Worm (Caenorhabditis elegans) whole organism, early embryonic: ENCODE results near the gene F55F3.4.

Source experiments
- aly-1 ChIP-seq: sonication (generic microtip); optimal IDR thresholded peaks from 2 replicates; lab custom pipeline; 2016; ENCODE audit warnings: missing genetic modification characterization, missing compliant biosample characterization
- ama-1 ChIP-seq: fragments of 150-350 bp; optimal IDR thresholded peaks from 2 replicates; lab custom pipeline; 2014
- ets-7 ChIP-seq: sonication (generic microtip); optimal IDR thresholded peaks from 2 replicates; lab custom pipeline; 2016; ENCODE audit warnings: missing genotype, missing genetic modification characterization, missing compliant biosample characterization
- flt-1 ChIP-seq: fragments of 200-800 bp; sonication (Bioruptor generic); IDR thresholded peaks from 2 replicates; pipeline ENCODE4 v1.3.6; 2022; ENCODE audit warnings: missing genetic modification characterization, missing compliant biosample characterization
- hmbx-1 ChIP-seq: sonication (generic microtip); optimal IDR thresholded peaks from 2 replicates; lab custom pipeline; 2016; ENCODE audit warnings: mild to moderate bottlenecking, missing genetic modification characterization, missing compliant biosample characterization
- hnd-1 ChIP-seq: sonication (generic microtip); optimal IDR thresholded peaks from 2 replicates; lab custom pipeline; 2016; ENCODE audit warnings: missing genetic modification characterization, missing compliant biosample characterization
- sea-1 ChIP-seq: fragments of 200-800 bp; sonication (Bioruptor generic); conservative IDR thresholded peaks from 2 replicates; pipeline ENCODE4 v1.3.6; 2022; ENCODE audit warnings: missing genetic modification characterization, missing compliant biosample characterization
- tbx-11 ChIP-seq: fragments of 200-800 bp; sonication (Bioruptor generic); IDR thresholded peaks from 2 replicates; pipeline ENCODE4 v1.3.6; 2022; ENCODE audit warnings: missing genetic modification characterization, missing compliant biosample characterization
- tbx-37 ChIP-seq: fragments of 200-800 bp; sonication (Bioruptor generic); conservative IDR thresholded peaks from 2 replicates; pipeline ENCODE4 v1.3.6; 2022; ENCODE audit warnings: missing genetic modification reagents, missing genetic modification characterization, missing compliant biosample characterization
- tra-4 ChIP-seq: sonication (generic microtip); optimal IDR thresholded peaks from 2 replicates; lab custom pipeline; 2017; ENCODE audit warnings: missing genetic modification characterization, missing compliant biosample characterization

DNA sequence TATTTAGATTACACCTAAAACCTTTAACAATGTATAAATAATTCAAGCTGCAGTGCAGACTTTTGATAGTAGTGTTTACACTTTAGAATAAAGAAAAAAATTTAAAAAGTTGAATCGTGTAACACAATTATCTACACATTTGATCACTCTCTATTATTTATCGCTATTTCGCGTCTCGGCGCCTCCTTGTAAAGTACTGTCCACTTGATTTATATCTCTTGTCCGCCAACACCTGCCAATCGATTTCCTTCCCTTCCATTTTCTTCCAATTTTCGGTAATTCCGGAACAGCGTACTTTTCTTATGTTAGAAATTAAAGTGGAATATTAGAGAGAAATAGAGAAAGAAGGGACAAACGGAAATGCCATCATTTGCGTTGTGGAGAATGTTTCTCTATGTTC lies 39.8 kb upstream of the F55F3.4 start:
- TF ChIP-seq hnd-1 (no peak), flt-1 (GFP tag; lab: Robert Waterston, UW) (no peak), ama-1 (no peak), tbx-11 (GFP tag; lab: Robert Waterston, UW) (no peak), aly-1 (tag; lab: Kevin White, UChicago) (no peak), ets-7 (tag; lab: Kevin White, UChicago) (no peak), tra-4 (no peak), sea-1 (GFP tag; lab: Robert Waterston, UW) (no peak), tbx-37 (GFP tag; lab: Robert Waterston, UW) (no peak), hmbx-1 (tag; lab: Kevin White, UChicago) (no peak)
